Worm (Caenorhabditis elegans) whole organism, L1 larva: ENCODE data around the gene F55C9.6.

Experiments used
- ama-1 ChIP-seq: fragments of 150-350 bp; optimal IDR thresholded peaks from 2 replicates; lab custom pipeline; 2014
- nhr-76 ChIP-seq: sonication (generic microtip); optimal IDR thresholded peaks from 2 replicates; lab custom pipeline; 2017; ENCODE audit warnings: missing biosample characterization, missing genetic modification characterization
- skn-1 ChIP-seq: fragments of 150-350 bp; optimal IDR thresholded peaks from 2 replicates; lab custom pipeline; 2014; ENCODE audit warnings: missing biosample characterization, missing genetic modification characterization
- swsn-7 ChIP-seq: sonication (generic microtip); optimal IDR thresholded peaks from 2 replicates; lab custom pipeline; 2016; ENCODE audit warnings: missing genetic modification characterization, missing compliant biosample characterization
- unc-130 ChIP-seq: fragments of 150-350 bp; optimal IDR thresholded peaks from 2 replicates; lab custom pipeline; 2017; ENCODE audit warnings: missing biosample characterization, missing genetic modification characterization, inconsistent platforms
- unc-62 ChIP-seq: fragments of 150-350 bp; optimal IDR thresholded peaks from 2 replicates; lab custom pipeline; 2014; ENCODE audit warnings: missing biosample characterization, missing genetic modification reagents, missing genetic modification characterization
- unc-98 ChIP-seq: fragments of 200-800 bp; sonication (Bioruptor generic); IDR thresholded peaks from 2 replicates; pipeline ENCODE4 v1.3.6; 2022; ENCODE audit warnings: missing genetic modification characterization, missing compliant biosample characterization
- zag-1 ChIP-seq: fragments of 150-350 bp; optimal IDR thresholded peaks from 2 replicates; lab custom pipeline; 2014; ENCODE audit warnings: missing biosample characterization, missing genetic modification characterization

- TF ChIP-seq zag-1 (tag; lab: Kevin White, UChicago) (no peak), skn-1 (no peak), unc-98 (GFP tag; lab: Robert Waterston, UW) (no peak), swsn-7 (tag; lab: Kevin White, UChicago) (no peak), ama-1 (no peak), unc-130 (tag; lab: Kevin White, UChicago) (no peak), unc-62 (GFP tag; lab: Kevin White, UChicago) (no peak), nhr-76 (no peak)
Observed at ce11 chrV:19303589-19304174, 7.1 kb upstream of the F55C9.6 start, which contains the start of the genes fbxb-63 and fbxb-61.
